Worm (Caenorhabditis elegans): ENCODE data around the gene C28D4.8.

C28D4.8 gene

ce11 chrIV:9733904-9734303 is 14.3 kb downstream of the C28D4.8 start:
- no peak for TF ChIP-seq nhr-85 (tag)
- TF ChIP-seq nhr-90 (tag; optimal IDR thresholded peaks at IDR 0.05; ENCODE audit: poor library complexity), result no peak
- TF ChIP-seq lir-3 (tag; optimal IDR thresholded peaks at IDR 0.05; ENCODE audit: poor library complexity), result no peak
- TF ChIP-seq mef-2 (tag; optimal IDR thresholded peaks at IDR 0.05), result no peak
- TF ChIP-seq egl-27 (tag; optimal IDR thresholded peaks at IDR 0.05), result no peak
- TF ChIP-seq swsn-7 (tag; optimal IDR thresholded peaks at IDR 0.05), result no peak
- no peak for TF ChIP-seq isw-1 (GFP tag; IDR thresholded peaks at IDR 0.05)
- no peak for TF ChIP-seq zip-4 (GFP tag; optimal IDR thresholded peaks at IDR 0.05)
- TF ChIP-seq pag-3 (tag; optimal IDR thresholded peaks at IDR 0.05; ENCODE audit: borderline replicate concordance, insufficient read depth), result no peak
- no peak for TF ChIP-seq sup-37 (GFP tag; optimal IDR thresholded peaks at IDR 0.05)
- TF ChIP-seq lin-13 (GFP tag; optimal IDR thresholded peaks at IDR 0.05), result no peak
- no peak for TF ChIP-seq hlh-17 (GFP tag; optimal IDR thresholded peaks at IDR 0.05; ENCODE audit: borderline replicate concordance)
- no peak for TF ChIP-seq nhr-20 (tag; optimal IDR thresholded peaks at IDR 0.05)
- no peak for TF ChIP-seq tbx-2 (tag; optimal IDR thresholded peaks at IDR 0.05)
- no peak for TF ChIP-seq dsc-1 (tag; optimal IDR thresholded peaks at IDR 0.05)
- no peak for TF ChIP-seq lin-35 (GFP tag; optimal IDR thresholded peaks at IDR 0.05)
- TF ChIP-seq mab-9 (GFP tag; IDR thresholded peaks at IDR 0.05), result no peak
- no peak for TF ChIP-seq skn-1 (tag; optimal IDR thresholded peaks at IDR 0.05)

ce11 chrIV:9728376-9728775 is 19.9 kb downstream of the C28D4.8 start, which contains the start of gene nhr-100:
Gene nhr-100 (plus strand): TSS chrIV:9728676.
- no peak for TF ChIP-seq aly-2 (tag; optimal IDR thresholded peaks at IDR 0.05)
- TF ChIP-seq unc-98 (GFP tag; IDR thresholded peaks at IDR 0.05), result no peak
- TF ChIP-seq lin-39 (tag; optimal IDR thresholded peaks at IDR 0.05), result no peak
- no peak for TF ChIP-seq efl-3 (GFP tag; optimal IDR thresholded peaks at IDR 0.05)
- no peak for TF ChIP-seq nhr-76 (tag; optimal IDR thresholded peaks at IDR 0.05)

- TF ChIP-seq sptf-1 (tag; optimal IDR thresholded peaks at IDR 0.05) (no peak), nhr-90 (tag; optimal IDR thresholded peaks at IDR 0.05; ENCODE audit: poor library complexity) (no peak), nhr-11 (tag; optimal IDR thresholded peaks at IDR 0.05) (no peak), sup-37 (GFP tag; optimal IDR thresholded peaks at IDR 0.05) (no peak), unc-130 (tag; optimal IDR thresholded peaks at IDR 0.05) (no peak), C16A3.4 (tag; optimal IDR thresholded peaks at IDR 0.05) (no peak), mef-2 (tag; optimal IDR thresholded peaks at IDR 0.05) (no peak), nhr-237 (tag; optimal IDR thresholded peaks at IDR 0.05) (no peak), nhr-47 (tag; optimal IDR thresholded peaks at IDR 0.05) (no peak), lin-35 (GFP tag; optimal IDR thresholded peaks at IDR 0.05) (no peak), F16B12.6 (tag; optimal IDR thresholded peaks at IDR 0.05) (no peak), unc-98 (GFP tag; IDR thresholded peaks at IDR 0.05) (no peak), irx-1 (tag; optimal IDR thresholded peaks at IDR 0.05) (no peak), hpl-2 (GFP tag; optimal IDR thresholded peaks at IDR 0.05) (no peak)
Observed at ce11 chrIV:9727217-9727616, 21.0 kb downstream of the C28D4.8 start.

ce11 chrIV:9725468-9725985 is 22.7 kb downstream of the C28D4.8 start:
- no peak for TF ChIP-seq tlp-1 (tag; optimal IDR thresholded peaks at IDR 0.05)
- TF ChIP-seq dsc-1 (tag; optimal IDR thresholded peaks at IDR 0.05), result peak; percentile 69
- TF ChIP-seq ces-1 (GFP tag; optimal IDR thresholded peaks at IDR 0.05), result no peak
- no peak for TF ChIP-seq nhr-84 (tag; optimal IDR thresholded peaks at IDR 0.05)
- no peak for TF ChIP-seq ceh-82 (tag; optimal IDR thresholded peaks at IDR 0.05)
- no peak for TF ChIP-seq hlh-4 (tag; optimal IDR thresholded peaks at IDR 0.05)
- peak; percentile 14 for TF ChIP-seq swsn-7 (tag; optimal IDR thresholded peaks at IDR 0.05)
- TF ChIP-seq lsy-2 (tag; optimal IDR thresholded peaks at IDR 0.05), result peak in 1 of 2 experiments; percentile 15
- TF ChIP-seq irx-1 (tag; optimal IDR thresholded peaks at IDR 0.05), result no peak
- peak; percentile 96 for TF ChIP-seq fkh-8 (tag; optimal IDR thresholded peaks at IDR 0.05)
- TF ChIP-seq unc-98 (GFP tag; IDR thresholded peaks at IDR 0.05), result no peak
- TF ChIP-seq lin-14 (GFP tag; optimal IDR thresholded peaks at IDR 0.05), result peak; percentile 29
- TF ChIP-seq sptf-1 (tag; optimal IDR thresholded peaks at IDR 0.05), result no peak
- peak; percentile 84 for TF ChIP-seq nhr-71 (tag; optimal IDR thresholded peaks at IDR 0.05)
- TF ChIP-seq xbp-1 (tag; optimal IDR thresholded peaks at IDR 0.05), result no peak
- peak; percentile 57 for TF ChIP-seq nhr-47 (tag; optimal IDR thresholded peaks at IDR 0.05)
- TF ChIP-seq sox-4 (tag; optimal IDR thresholded peaks at IDR 0.05), result peak; percentile 9
- no peak for TF ChIP-seq nhr-237 (tag; optimal IDR thresholded peaks at IDR 0.05)
- TF ChIP-seq pax-3 (tag; optimal IDR thresholded peaks at IDR 0.05), result peak; percentile 54
- TF ChIP-seq ceh-90 (tag; optimal IDR thresholded peaks at IDR 0.05), result no peak
